Worm (Caenorhabditis elegans): ENCODE measurements around the gene C23G10.10.

- TF ChIP-seq elt-3 (tag; optimal IDR thresholded peaks at IDR 0.05) (no peak), lsy-2 (tag; optimal IDR thresholded peaks at IDR 0.05) (no peak), nhr-12 (tag; optimal IDR thresholded peaks at IDR 0.05) (no peak), nhr-2 (tag; optimal IDR thresholded peaks at IDR 0.05) (no peak), cnd-1 (tag; optimal IDR thresholded peaks at IDR 0.05) (no peak), elt-1 (tag; optimal IDR thresholded peaks at IDR 0.05; ENCODE audit: borderline replicate concordance, insufficient read depth) (no peak), zip-8 (tag; optimal IDR thresholded peaks at IDR 0.05) (no peak), sem-2 (GFP tag; optimal IDR thresholded peaks at IDR 0.05) (no peak), unc-62 (GFP tag; optimal IDR thresholded peaks at IDR 0.05) (no peak)
Measured at ce11 chrIII:6195718-6196117, 18.1 kb downstream of the C23G10.10 start.

All from whole organism, mixed stage, embryonic.